Fruit fly (Drosophila melanogaster) Kc167 (cell line): Measurements from ENCODE around the gene Pif1.

Experiments
- insv ChIP-seq: fragments of >200 bp; optimal IDR thresholded peaks from 3 replicates; lab custom pipeline; 2018; ENCODE audit warnings: missing external identifiers
- psq ChIP-seq: fragments of >200 bp; optimal IDR thresholded peaks from 2 replicates; lab custom pipeline; 2017; ENCODE audit warnings: missing external identifiers
- ttk ChIP-seq: sonication (Bioruptor generic); optimal IDR thresholded peaks from 2 replicates; lab custom pipeline; 2017; ENCODE audit warnings: missing external identifiers

DNA sequence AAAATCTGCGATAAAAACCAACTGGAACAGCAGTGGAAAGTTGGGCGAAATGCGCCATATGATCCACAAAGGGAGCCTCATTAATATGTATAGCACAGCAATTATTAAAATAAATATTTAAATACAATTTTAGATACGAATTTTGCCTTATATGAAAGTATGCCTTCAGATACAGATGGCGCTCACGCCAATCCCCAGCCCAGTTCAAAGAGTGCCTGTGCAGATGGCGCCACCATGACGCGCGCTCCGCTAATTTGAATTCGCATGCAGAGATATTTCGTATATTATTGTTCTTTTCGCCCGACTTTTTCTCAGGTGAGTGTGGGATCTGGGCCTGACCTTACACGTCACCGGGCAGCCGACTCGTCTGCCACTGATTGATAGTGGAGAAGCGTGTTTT is 2.4 kb upstream of the Pif1 start, which contains the start of gene Pgant4:
- TF ChIP-seq insv (lab: Kevin White, UChicago) = no peak
- TF ChIP-seq psq = no peak
- TF ChIP-seq ttk (lab: Kevin White, UChicago) = no peak
